Worm (Caenorhabditis elegans): Measurements from ENCODE around the gene C25D7.9.

ce11 chrV:15092666-15093065 is 27.7 kb downstream of the C25D7.9 start, which contains the start of gene txt-12:
- TF ChIP-seq ama-1 (optimal IDR thresholded peaks at IDR 0.05): no peak
- no peak for TF ChIP-seq tbx-2 (tag; optimal IDR thresholded peaks at IDR 0.05)
- no peak for TF ChIP-seq unc-3 (GFP tag; conservative IDR thresholded peaks at IDR 0.05)
- TF ChIP-seq unc-3 (tag; optimal IDR thresholded peaks at IDR 0.05): no peak
- TF ChIP-seq F13H6.1 (tag; optimal IDR thresholded peaks at IDR 0.05): no peak
- no peak for TF ChIP-seq hlh-15 (tag; optimal IDR thresholded peaks at IDR 0.05)
- no peak for TF ChIP-seq ceh-45 (GFP tag; IDR thresholded peaks at IDR 0.05)
- TF ChIP-seq lin-11 (tag; optimal IDR thresholded peaks at IDR 0.05): no peak
- TF ChIP-seq pat-9 (tag; optimal IDR thresholded peaks at IDR 0.05): no peak
- no peak for TF ChIP-seq ceh-14 (tag; optimal IDR thresholded peaks at IDR 0.05)
- no peak for TF ChIP-seq pqm-1 (tag; optimal IDR thresholded peaks at IDR 0.05)
- TF ChIP-seq C38D4.7 (GFP tag; optimal IDR thresholded peaks at IDR 0.05): no peak
